Fruit fly (Drosophila melanogaster) whole organism, embryonic: ENCODE data around the gene CG13947.

Experiments used
- CG16863 ChIP-seq: fragments of 200-800 bp; sonication (Bioruptor generic); optimal IDR thresholded peaks from 3 replicates; lab custom pipeline; 2016; ENCODE audit warnings: missing biosample characterization, missing genetic modification characterization
- CG4730 ChIP-seq: fragments of 200-800 bp; sonication (Bioruptor generic); IDR thresholded peaks from 2 replicates; pipeline ENCODE4 v1.3.6; 2022; ENCODE audit warnings: missing biosample characterization, missing genetic modification characterization
- CTCF ChIP-seq: fragments of 200-800 bp; sonication (Bioruptor generic); optimal IDR thresholded peaks from 2 replicates; lab custom pipeline; 2017; ENCODE audit warnings: missing biosample characterization, mild to moderate bottlenecking, missing genetic modification characterization, moderate library complexity
- Oaz ChIP-seq: fragments of 200-800 bp; sonication (Bioruptor generic); IDR thresholded peaks from 2 replicates; pipeline ENCODE4 v1.3.6; 2022; ENCODE audit warnings: missing biosample characterization, missing genetic modification characterization
- h ChIP-seq: fragments of >200 bp; optimal IDR thresholded peaks from 2 replicates; lab custom pipeline; 2017
- toy ChIP-seq: fragments of 200-800 bp; sonication (Bioruptor generic); IDR thresholded peaks from 2 replicates; pipeline ENCODE4 v1.3.6; 2022; ENCODE audit warnings: missing biosample characterization, missing genetic modification characterization
- wor ChIP-seq: fragments of 200-800 bp; sonication (Bioruptor generic); IDR thresholded peaks from 2 replicates; pipeline ENCODE4 v1.3.6; 2022; ENCODE audit warnings: missing biosample characterization, missing genetic modification characterization

DNA sequence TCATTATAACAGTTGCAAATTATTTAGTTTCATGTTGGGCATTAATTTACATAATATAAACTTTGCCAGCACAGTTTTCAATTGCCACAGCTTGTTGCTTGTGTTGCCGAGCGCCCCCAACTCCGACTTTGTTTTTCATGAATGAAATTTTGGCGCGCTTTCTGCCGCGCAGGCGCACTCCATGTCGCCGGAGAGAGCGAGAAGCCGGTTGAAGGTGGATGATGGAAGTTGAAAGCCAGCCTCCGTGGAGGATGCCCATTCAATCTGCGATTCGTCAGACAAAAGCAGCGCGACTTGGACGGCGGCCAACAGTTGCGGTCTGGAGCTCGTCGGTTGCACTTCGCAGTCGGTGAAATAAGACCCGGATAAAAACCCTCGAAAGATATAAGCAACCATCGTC is 28.7 kb upstream of the CG13947 start:
- TF ChIP-seq toy (GFP tag; lab: Robert Waterston, UW) (no peak), CTCF (GFP tag; lab: Kevin White, UChicago) (no peak), h (lab: Kevin White, UChicago) (no peak), CG4730 (GFP tag; lab: Robert Waterston, UW) (no peak), Oaz (GFP tag; lab: Robert Waterston, UW) (no peak), wor (GFP tag; lab: Robert Waterston, UW) (no peak), CG16863 (no peak)
